Worm (Caenorhabditis elegans) whole organism, young adult: ENCODE data around the gene srg-3.

Experiments
- B0261.1 ChIP-seq: sonication (generic microtip); optimal IDR thresholded peaks from 2 replicates; lab custom pipeline; 2016; ENCODE audit warnings: mild to moderate bottlenecking, missing genetic modification characterization, moderate library complexity, missing compliant biosample characterization
- C06A6.2 ChIP-seq: fragments of 200-800 bp; sonication (Bioruptor generic); conservative IDR thresholded peaks from 2 replicates; pipeline ENCODE4 v1.3.6; 2022; ENCODE audit warnings: missing genetic modification characterization, missing compliant biosample characterization
- F10E7.11 ChIP-seq: sonication (generic microtip); optimal IDR thresholded peaks from 2 replicates; lab custom pipeline; 2017; ENCODE audit warnings: mild to moderate bottlenecking, missing genetic modification characterization, moderate library complexity, missing compliant biosample characterization
- F22D6.2 ChIP-seq: sonication (generic microtip); optimal IDR thresholded peaks from 2 replicates; lab custom pipeline; 2016; ENCODE audit warnings: mild to moderate bottlenecking, missing genetic modification characterization, missing compliant biosample characterization
- F33H1.4 ChIP-seq: fragments of 200-800 bp; sonication (Bioruptor generic); IDR thresholded peaks from 2 replicates; pipeline ENCODE4 v1.3.6; 2022; ENCODE audit warnings: missing genetic modification reagents, missing genetic modification characterization, missing compliant biosample characterization
- F49E8.2 ChIP-seq: sonication (generic microtip); optimal IDR thresholded peaks from 3 replicates; lab custom pipeline; 2017; ENCODE audit warnings: missing genetic modification characterization, mild to moderate bottlenecking, missing compliant biosample characterization, antibody characterized with exemption, moderate library complexity; ENCODE audit not compliant: insufficient read depth
- F57C9.4 ChIP-seq: sonication (generic microtip); optimal IDR thresholded peaks from 2 replicates; lab custom pipeline; 2017; ENCODE audit warnings: mild to moderate bottlenecking, missing genetic modification characterization, missing compliant biosample characterization
- K12H6.12 ChIP-seq: fragments of 200-800 bp; sonication (Bioruptor generic); optimal IDR thresholded peaks from 2 replicates; lab custom pipeline; 2018; ENCODE audit warnings: mild to moderate bottlenecking, missing genetic modification characterization, missing compliant biosample characterization
- T26A5.8 ChIP-seq: sonication (generic microtip); optimal IDR thresholded peaks from 2 replicates; lab custom pipeline; 2016; ENCODE audit warnings: missing genetic modification characterization, missing compliant biosample characterization
- ZK185.1 ChIP-seq: sonication (generic microtip); optimal IDR thresholded peaks from 2 replicates; lab custom pipeline; 2016; ENCODE audit warnings: mild to moderate bottlenecking, missing genetic modification characterization, missing compliant biosample characterization; ENCODE audit not compliant: poor library complexity, severe bottlenecking
- akir-1 ChIP-seq: fragments of 200-800 bp; sonication (Bioruptor generic); optimal IDR thresholded peaks from 2 replicates; lab custom pipeline; 2018; ENCODE audit warnings: mild to moderate bottlenecking, missing genetic modification characterization, moderate library complexity, missing compliant biosample characterization
- aptf-3 ChIP-seq: fragments of 200-800 bp; sonication (Bioruptor generic); IDR thresholded peaks from 2 replicates; pipeline ENCODE4 v1.3.6; 2022; ENCODE audit warnings: missing genetic modification characterization, missing compliant biosample characterization
- atf-7 ChIP-seq: sonication (generic microtip); optimal IDR thresholded peaks from 2 replicates; lab custom pipeline; 2017; ENCODE audit warnings: mild to moderate bottlenecking, missing genetic modification characterization, missing compliant biosample characterization
- athp-1 ChIP-seq: sonication (generic microtip); optimal IDR thresholded peaks from 2 replicates; lab custom pipeline; 2017; ENCODE audit warnings: mild to moderate bottlenecking, missing genetic modification characterization, missing compliant biosample characterization
- attf-3 ChIP-seq: fragments of 200-800 bp; sonication (Bioruptor generic); conservative IDR thresholded peaks from 2 replicates; pipeline ENCODE4 v1.3.6; 2022; ENCODE audit warnings: missing genetic modification reagents, missing genetic modification characterization, missing compliant biosample characterization
- attf-5 ChIP-seq: fragments of 200-800 bp; sonication (Bioruptor generic); optimal IDR thresholded peaks from 2 replicates; lab custom pipeline; 2018; ENCODE audit warnings: mild to moderate bottlenecking, missing genetic modification characterization, missing compliant biosample characterization
- ceh-91 ChIP-seq: fragments of 200-800 bp; sonication (Bioruptor generic); IDR thresholded peaks from 2 replicates; pipeline ENCODE4 v1.3.6; 2022; ENCODE audit warnings: missing genetic modification reagents, missing genetic modification characterization, missing compliant biosample characterization
- chd-7 ChIP-seq: sonication (generic microtip); optimal IDR thresholded peaks from 2 replicates; lab custom pipeline; 2016; ENCODE audit warnings: mild to moderate bottlenecking, missing genetic modification characterization, moderate library complexity, missing compliant biosample characterization
- egl-44 ChIP-seq: fragments of 200-800 bp; sonication (Bioruptor generic); IDR thresholded peaks from 2 replicates; pipeline ENCODE4 v1.3.6; 2022; ENCODE audit warnings: missing genetic modification reagents, missing genetic modification characterization, missing compliant biosample characterization
- hlh-26 ChIP-seq: fragments of 200-800 bp; sonication (Bioruptor generic); conservative IDR thresholded peaks from 2 replicates; pipeline ENCODE4 v1.3.6; 2022; ENCODE audit warnings: missing genetic modification reagents, missing genetic modification characterization, missing compliant biosample characterization
- hmg-1.2 ChIP-seq: fragments of 200-800 bp; sonication (Bioruptor generic); IDR thresholded peaks from 2 replicates; pipeline ENCODE4 v1.3.6; 2022; ENCODE audit warnings: missing genetic modification reagents, missing genetic modification characterization, missing compliant biosample characterization
- lag-1 ChIP-seq: fragments of 200-800 bp; sonication (Bioruptor generic); IDR thresholded peaks from 2 replicates; pipeline ENCODE4 v1.3.6; 2022; ENCODE audit warnings: missing genetic modification reagents, missing genetic modification characterization, missing compliant biosample characterization
- let-607 ChIP-seq, 2 experiments: fragments of 200-800 bp in 1 of 2; sonication (Bioruptor generic) in 1 of 2; sonication (generic microtip) in 1 of 2; optimal IDR thresholded peaks; 2 replicates each; lab custom pipeline; 2016 to 2018; ENCODE audit warnings: mild to moderate bottlenecking in 2 of 2, missing compliant biosample characterization in 2 of 2, missing genetic modification characterization in 2 of 2, moderate library complexity in 2 of 2, missing genotype in 1 of 2
- lin-35 ChIP-seq, 3 experiments: fragments of 150-350 bp in 2 of 3; sonication (generic microtip) in 1 of 3; optimal IDR thresholded peaks; 2 replicates each; lab custom pipeline; 2014 to 2018; ENCODE audit warnings: missing biosample characterization in 3 of 3, missing genetic modification characterization in 3 of 3, missing genetic modification reagents in 3 of 3
- lin-40 ChIP-seq: sonication (generic microtip); optimal IDR thresholded peaks from 2 replicates; lab custom pipeline; 2016; ENCODE audit warnings: missing genetic modification characterization, mild to moderate bottlenecking, missing compliant biosample characterization, missing genotype, missing genetic modification reagents
- lsl-1 ChIP-seq: fragments of 200-800 bp; sonication (Bioruptor generic); optimal IDR thresholded peaks from 2 replicates; lab custom pipeline; 2018; ENCODE audit warnings: mild to moderate bottlenecking, missing genetic modification characterization, moderate library complexity, missing compliant biosample characterization
- madf-10 ChIP-seq: sonication (generic microtip); optimal IDR thresholded peaks from 2 replicates; lab custom pipeline; 2016; ENCODE audit warnings: mild to moderate bottlenecking, missing genetic modification characterization, missing compliant biosample characterization
- madf-3 ChIP-seq: fragments of 200-800 bp; sonication (Bioruptor generic); IDR thresholded peaks from 2 replicates; pipeline ENCODE4 v1.3.6; 2022; ENCODE audit warnings: missing genetic modification reagents, missing genetic modification characterization, missing compliant biosample characterization
- nhr-90 ChIP-seq: sonication (generic microtip); optimal IDR thresholded peaks from 2 replicates; lab custom pipeline; 2016; ENCODE audit warnings: missing genotype, mild to moderate bottlenecking, missing genetic modification characterization, missing compliant biosample characterization
- repo-1 ChIP-seq: sonication (generic microtip); optimal IDR thresholded peaks from 2 replicates; lab custom pipeline; 2017; ENCODE audit warnings: mild to moderate bottlenecking, missing genetic modification characterization, missing compliant biosample characterization
- rpc-1 ChIP-seq, 2 experiments: fragments of 150-350 bp in 1 of 2; sonication (generic microtip) in 1 of 2; optimal IDR thresholded peaks; 2 replicates each; lab custom pipeline; 2014 to 2018; ENCODE audit warnings: missing biosample characterization in 1 of 2, missing genetic modification characterization in 1 of 2, missing genetic modification reagents in 1 of 2, missing genotype in 1 of 2
- snpc-4 ChIP-seq, 5 experiments: fragments of 150-350 bp in 1 of 5; sonication (generic microtip) in 4 of 5; optimal IDR thresholded peaks; 2 replicates each; lab custom pipeline; 2014 to 2018; ENCODE audit warnings: missing genetic modification characterization in 5 of 5, missing biosample characterization in 3 of 5, antibody characterized with exemption in 2 of 5, mild to moderate bottlenecking in 2 of 5, missing compliant biosample characterization in 2 of 5, missing genotype in 2 of 5, moderate library complexity in 2 of 5, missing genetic modification reagents in 1 of 5
- tbp1 ChIP-seq: fragments of 200-800 bp; sonication (Bioruptor generic); optimal IDR thresholded peaks from 2 replicates; lab custom pipeline; 2018; ENCODE audit warnings: mild to moderate bottlenecking, missing genetic modification characterization, missing compliant biosample characterization
- tlf-1 ChIP-seq: fragments of 200-800 bp; sonication (Bioruptor generic); optimal IDR thresholded peaks from 2 replicates; lab custom pipeline; 2018; ENCODE audit warnings: mild to moderate bottlenecking, missing genetic modification characterization, missing compliant biosample characterization
- unc-130 ChIP-seq: sonication (generic microtip); optimal IDR thresholded peaks from 2 replicates; lab custom pipeline; 2016; ENCODE audit warnings: missing genetic modification reagents, missing genetic modification characterization, missing compliant biosample characterization
- ztf-25 ChIP-seq: fragments of 200-800 bp; sonication (Bioruptor generic); IDR thresholded peaks from 2 replicates; pipeline ENCODE4 v1.3.6; 2022; ENCODE audit warnings: missing genetic modification reagents, missing genetic modification characterization, missing compliant biosample characterization
- ztf-26 ChIP-seq: sonication (generic microtip); optimal IDR thresholded peaks from 2 replicates; lab custom pipeline; 2017; ENCODE audit warnings: missing genetic modification characterization, missing compliant biosample characterization

srg-3 gene

ce11 chrIII:6258262-6258661 is 11.9 kb downstream of the srg-3 start, which contains the start of gene srg-1:
Gene srg-1, minus strand, starts transcription at chrIII:6258362.
- TF ChIP-seq akir-1 (GFP tag; lab: Kevin White, UChicago), result no peak
- TF ChIP-seq ceh-91 (GFP tag; lab: Robert Waterston, UW), result no peak
- TF ChIP-seq lag-1, result no peak
- TF ChIP-seq nhr-90 (tag; lab: Kevin White, UChicago), result no peak
- TF ChIP-seq madf-10, result no peak
- no peak for TF ChIP-seq tlf-1 (GFP tag; lab: Kevin White, UChicago)
- TF ChIP-seq ztf-26 (tag; lab: Kevin White, UChicago), result no peak
- no peak for TF ChIP-seq F22D6.2 (tag; lab: Kevin White, UChicago)
- TF ChIP-seq egl-44 (GFP tag; lab: Robert Waterston, UW), result no peak
- no peak for TF ChIP-seq rpc-1 (optimal IDR thresholded peaks at IDR 0.05; lab: Kevin White, UChicago)
- no peak for TF ChIP-seq rpc-1 (tag; optimal IDR thresholded peaks at IDR 0.05; lab: Kevin White, UChicago)
- TF ChIP-seq K12H6.12, result no peak
- no peak for TF ChIP-seq F10E7.11 (tag; lab: Kevin White, UChicago)
- no peak for TF ChIP-seq lin-40 (tag; lab: Kevin White, UChicago)
- TF ChIP-seq F57C9.4, result no peak
- TF ChIP-seq F49E8.2 (tag; lab: Kevin White, UChicago), result no peak
- TF ChIP-seq, all 124 proteins: peak for 0

- TF ChIP-seq B0261.1, result no peak
- TF ChIP-seq snpc-4 (GFP tag; optimal IDR thresholded peaks at IDR 0.05; lab: Kevin White, UChicago), result no peak
- TF ChIP-seq snpc-4 (tag; optimal IDR thresholded peaks at IDR 0.05; lab: Kevin White, UChicago), result no peak
Observed at ce11 chrIII:6256675-6257074, 13.5 kb downstream of the srg-3 start, which contains the start of gene srg-9. Gene srg-9, minus strand, starts transcription at chrIII:6256775.

ce11 chrIII:6254737-6255136 is 15.4 kb downstream of the srg-3 start, which contains the start of gene srg-8:
Gene srg-8, minus strand, starts transcription at chrIII:6254837.
- TF ChIP-seq attf-3 (no peak), unc-130 (GFP tag; lab: Kevin White, UChicago) (no peak)
- TF ChIP-seq, all 124 proteins: peak for 0

DNA sequence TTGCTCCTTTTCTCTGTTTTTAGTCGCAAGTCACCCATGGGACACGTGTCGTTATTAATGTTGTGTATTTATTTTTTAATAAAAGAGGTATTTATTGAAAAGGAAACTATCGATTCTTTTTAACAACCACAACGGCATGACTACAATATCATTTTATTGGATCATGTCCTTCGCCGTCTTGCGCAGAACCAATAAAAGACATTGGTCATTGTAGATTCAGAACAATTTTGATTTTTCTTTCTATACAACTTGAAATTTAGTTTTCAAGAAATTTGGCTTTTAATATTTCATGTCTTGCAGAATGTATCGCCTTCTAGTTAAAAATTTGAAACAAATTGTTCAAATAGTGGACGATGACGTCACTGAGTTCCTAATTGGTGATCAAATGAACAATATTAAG is 18.7 kb downstream of the srg-3 start, which contains the start of gene amdh-1:
TSS of gene amdh-1 (plus strand) at position 301 of the 400 bp plus-strand sequence.
- TF ChIP-seq madf-3 (GFP tag; lab: Robert Waterston, UW) (no peak), attf-5 (GFP tag; lab: Kevin White, UChicago) (no peak), C06A6.2 (no peak), rpc-1 (optimal IDR thresholded peaks at IDR 0.05; lab: Kevin White, UChicago) (no peak), rpc-1 (tag; optimal IDR thresholded peaks at IDR 0.05; lab: Kevin White, UChicago) (no peak), chd-7 (tag; lab: Kevin White, UChicago) (no peak), lin-35 (GFP tag; optimal IDR thresholded peaks at IDR 0.05; lab: Kevin White, UChicago) (no peak), atf-7 (tag; lab: Kevin White, UChicago) (no peak), ZK185.1 (tag; lab: Kevin White, UChicago) (no peak), hlh-26 (GFP tag; lab: Robert Waterston, UW) (no peak), T26A5.8 (tag; lab: Kevin White, UChicago) (no peak), ztf-25 (GFP tag; lab: Robert Waterston, UW) (no peak)
- TF ChIP-seq, all 124 proteins: peak for 0

DNA sequence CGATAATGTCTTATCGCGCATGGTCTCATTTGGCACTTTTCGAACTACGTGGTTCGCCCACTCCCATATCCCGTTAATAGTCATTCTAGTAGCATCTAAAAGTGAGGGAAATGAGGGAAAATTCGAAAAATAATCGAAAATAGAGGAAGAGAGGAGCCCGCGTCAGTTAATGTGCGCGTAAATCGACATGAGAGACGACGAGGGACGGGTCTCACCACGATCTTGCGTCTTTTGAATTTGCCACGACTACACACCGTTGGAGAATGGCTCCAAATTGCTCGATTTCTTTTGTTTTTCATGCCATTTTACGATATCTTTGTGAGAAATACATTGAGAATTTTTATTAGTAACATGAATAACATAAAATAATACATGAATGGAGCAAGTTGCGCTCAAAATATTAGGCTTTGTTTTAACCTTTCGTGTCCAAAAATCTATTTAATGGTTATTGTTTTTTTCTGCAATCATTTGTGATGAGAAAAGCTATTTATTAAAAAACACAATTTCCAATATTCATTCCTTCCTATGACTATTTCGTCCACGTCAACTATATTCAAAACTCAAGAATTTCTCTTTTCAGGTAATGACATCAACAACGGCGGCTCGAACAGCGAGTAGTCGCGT is 22.0 kb downstream of the srg-3 start, which contains the start of the genes gen-1 and stt-3:
TSS of gene gen-1 (minus strand) at position 95 of the 624 bp plus-strand sequence.
TSS of gene stt-3 (plus strand) at position 574 of the 624 bp plus-strand sequence.
- TF ChIP-seq lsl-1 (GFP tag; lab: Kevin White, UChicago), result peak; percentile 8
- TF ChIP-seq athp-1 (tag; lab: Kevin White, UChicago), result no peak
- no peak for TF ChIP-seq tbp1 (GFP tag; lab: Kevin White, UChicago)
- TF ChIP-seq hmg-1.2 (GFP tag; lab: Robert Waterston, UW), result peak; percentile 27; the same call in 1 of the 2 replicates
- no peak for TF ChIP-seq aptf-3 (GFP tag; lab: Robert Waterston, UW)
- peak in 1 of 2 experiments; percentile 27 for TF ChIP-seq let-607 (tag; optimal IDR thresholded peaks at IDR 0.05; lab: Kevin White, UChicago)
- TF ChIP-seq repo-1, result no peak
- no peak for TF ChIP-seq T26A5.8 (tag; lab: Kevin White, UChicago)
- peak; percentile 69 for TF ChIP-seq F33H1.4 (GFP tag; lab: Robert Waterston, UW)
